Worm (Caenorhabditis elegans): ENCODE measurements around the gene glrx-3.
"Not testable (repeated sequence)": the region's sequence is repeated elsewhere in the genome, so short reads cannot be mapped to it uniquely, and the experiment has no call there.

DNA sequence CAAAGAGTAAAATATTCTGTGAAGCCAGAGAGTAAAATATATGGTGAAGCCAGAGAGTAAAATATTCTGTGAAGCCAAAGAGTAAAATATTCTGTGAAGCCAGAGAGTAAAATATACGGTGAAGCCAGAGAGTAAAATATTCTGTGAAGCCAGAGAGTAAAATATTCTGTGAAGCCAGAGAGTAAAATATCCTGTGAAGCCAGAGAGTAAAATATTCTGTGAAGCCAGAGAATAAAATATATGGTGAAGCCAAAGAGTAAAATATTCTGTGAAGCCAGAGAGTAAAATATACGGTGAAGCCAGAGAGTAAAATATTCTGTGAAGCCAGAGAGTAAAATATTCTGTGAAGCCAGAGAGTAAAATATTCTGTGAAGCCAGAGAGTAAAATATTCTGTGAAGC, 7.6 kb downstream of the glrx-3 start:
- not testable (repeated sequence) for TF ChIP-seq hmbx-1, aly-1, B0310.2 (tag; optimal IDR thresholded peaks at IDR 0.05)

All from whole organism, early embryonic.